Fruit fly (Drosophila melanogaster): ENCODE measurements around the gene CG7888.

CG7888 gene

dm6 chr3L:11097982-11098663 is 44.3 kb downstream of the CG7888 start, which contains the start of the genes Irbp18 and APP-BP1 (continued):
- peak; percentile 90 for TF ChIP-seq Dbx (GFP tag; IDR thresholded peaks at IDR 0.05)
- peak; percentile 90 for TF ChIP-seq Fer3 (tag; optimal IDR thresholded peaks at IDR 0.05)
- no peak for TF ChIP-seq cad (GFP tag; optimal IDR thresholded peaks at IDR 0.05)
- TF ChIP-seq CG3838 (GFP tag; optimal IDR thresholded peaks at IDR 0.05) = peak; percentile 84
- TF ChIP-seq unpg (GFP tag; optimal IDR thresholded peaks at IDR 0.05) = peak; percentile 93
- peak; percentile 94 for TF ChIP-seq Fer1 (GFP tag; optimal IDR thresholded peaks at IDR 0.05)
- peak; percentile 89 for TF ChIP-seq sug (tag; optimal IDR thresholded peaks at IDR 0.05)
- peak; percentile 84 for TF ChIP-seq CG10366 (GFP tag; IDR thresholded peaks at IDR 0.05)
- TF ChIP-seq CG4424 (GFP tag; optimal IDR thresholded peaks at IDR 0.05) = peak; percentile 96
- peak; percentile 37 for TF ChIP-seq Sry-β (GFP tag; optimal IDR thresholded peaks at IDR 0.05)
- peak; percentile 93 for TF ChIP-seq pum (GFP tag; optimal IDR thresholded peaks at IDR 0.05)
- peak; percentile 88 for TF ChIP-seq CG18011 (GFP tag; optimal IDR thresholded peaks at IDR 0.05)
- TF ChIP-seq Myb (GFP tag; optimal IDR thresholded peaks at IDR 0.05) = peak; percentile 83
- peak; percentile 93 for TF ChIP-seq Sox102F (GFP tag; optimal IDR thresholded peaks at IDR 0.05)
- TF ChIP-seq ems (GFP tag; optimal IDR thresholded peaks at IDR 0.05) = peak; percentile 96
- peak; percentile 92 for TF ChIP-seq CG12155 (GFP tag; optimal IDR thresholded peaks at IDR 0.05)
- peak; percentile 93 for TF ChIP-seq Hmx (GFP tag; optimal IDR thresholded peaks at IDR 0.05)
- peak; percentile 84 for TF ChIP-seq trem (tag; optimal IDR thresholded peaks at IDR 0.05)
- TF ChIP-seq hbn (GFP tag; IDR thresholded peaks at IDR 0.05; ENCODE audit: partially characterized antibody) = 0 out of 2 replicates have a peak, but pooled peaks have one; percentile 25
- TF ChIP-seq CG8478 (optimal IDR thresholded peaks at IDR 0.05) = no peak
- TF ChIP-seq ttk (GFP tag; IDR thresholded peaks at IDR 0.05) = peak; percentile 75
- peak; percentile 73 for TF ChIP-seq CG15696 (tag; optimal IDR thresholded peaks at IDR 0.05)
- peak; percentile 81 for TF ChIP-seq fd64A (GFP tag; optimal IDR thresholded peaks at IDR 0.05)
- TF ChIP-seq row (GFP tag; IDR thresholded peaks at IDR 0.05) = peak; percentile 88
- peak; percentile 78 for TF ChIP-seq Nf-YB (GFP tag; optimal IDR thresholded peaks at IDR 0.05)
- TF ChIP-seq CG7987 (GFP tag; optimal IDR thresholded peaks at IDR 0.05) = peak; percentile 85
- peak in 1 of 3 experiments; percentile 30 for TF ChIP-seq Stat92E (GFP tag; optimal IDR thresholded peaks at IDR 0.05)
- TF ChIP-seq lbe (GFP tag; optimal IDR thresholded peaks at IDR 0.05) = peak; percentile 92
- TF ChIP-seq CG4328 (GFP tag; optimal IDR thresholded peaks at IDR 0.05) = peak; percentile 91
- TF ChIP-seq CG5180 (GFP tag; optimal IDR thresholded peaks at IDR 0.05) = peak; percentile 82
- TF ChIP-seq peb (GFP tag; IDR thresholded peaks at IDR 0.05) = peak; percentile 83
- peak; percentile 91 for TF ChIP-seq trh (GFP tag; optimal IDR thresholded peaks at IDR 0.05)
- peak; percentile 92 for TF ChIP-seq CG6272 (GFP tag; IDR thresholded peaks at IDR 0.05)
- TF ChIP-seq aop (GFP tag; IDR thresholded peaks at IDR 0.05) = peak; percentile 53; the same call in 1 of the 2 replicates
- peak; percentile 90 for TF ChIP-seq Blimp-1 (GFP tag; optimal IDR thresholded peaks at IDR 0.05)
- TF ChIP-seq ind (GFP tag; optimal IDR thresholded peaks at IDR 0.05) = peak; percentile 95
- peak; percentile 63 for TF ChIP-seq E2f2 (GFP tag; IDR thresholded peaks at IDR 0.05)
- TF ChIP-seq CG9215 (GFP tag; IDR thresholded peaks at IDR 0.05) = peak; percentile 86
- peak; percentile 94 for TF ChIP-seq Meics (GFP tag; optimal IDR thresholded peaks at IDR 0.05)
- TF ChIP-seq CG6175 (GFP tag; IDR thresholded peaks at IDR 0.05) = peak; percentile 61; the same call in 1 of the 3 replicates
- peak; percentile 76 for TF ChIP-seq corto (GFP tag; optimal IDR thresholded peaks at IDR 0.05)
- TF ChIP-seq sqz (GFP tag; optimal IDR thresholded peaks at IDR 0.05) = peak; percentile 78
- TF ChIP-seq fru (optimal IDR thresholded peaks at IDR 0.05) = no peak
- TF ChIP-seq kah (GFP tag; optimal IDR thresholded peaks at IDR 0.05) = peak; percentile 68
- TF ChIP-seq maf-S (GFP tag; optimal IDR thresholded peaks at IDR 0.05) = peak; percentile 94
- peak; percentile 83 for TF ChIP-seq CG2202 (tag; optimal IDR thresholded peaks at IDR 0.05)
- TF ChIP-seq CG8765 (GFP tag; IDR thresholded peaks at IDR 0.05) = peak; percentile 67
- TF ChIP-seq Pdp1 (GFP tag; optimal IDR thresholded peaks at IDR 0.05) = peak; percentile 92 to 96
- peak; percentile 87 for TF ChIP-seq Ada2b (GFP tag; IDR thresholded peaks at IDR 0.05)

Measured in whole organism, embryonic.